Worm (Caenorhabditis elegans): Measurements from ENCODE around the gene zip-11.

- TF ChIP-seq ama-1 (optimal IDR thresholded peaks at IDR 0.05), result no peak
- TF ChIP-seq lin-13 (GFP tag; optimal IDR thresholded peaks at IDR 0.05), result no peak
- no peak for TF ChIP-seq blmp-1 (tag; optimal IDR thresholded peaks at IDR 0.05; ENCODE audit: insufficient read depth)
- TF ChIP-seq peb-1 (tag; optimal IDR thresholded peaks at IDR 0.05), result no peak
- TF ChIP-seq snpc-4 (tag; optimal IDR thresholded peaks at IDR 0.05), result no peak
- TF ChIP-seq mab-5 (tag; optimal IDR thresholded peaks at IDR 0.05), result no peak
- no peak for TF ChIP-seq aly-2 (tag; optimal IDR thresholded peaks at IDR 0.05)
- no peak for TF ChIP-seq nhr-11 (tag; optimal IDR thresholded peaks at IDR 0.05)
These were observed 43.7 kb downstream of the zip-11 start, which contains the start of gene F42A6.1 for ce11 chrIV:3354757-3355156.
